Fruit fly (Drosophila melanogaster): ENCODE data around the gene CG46280.

Gene CG46280

dm6 chr3R:13078263-13078662, 47.8 kb upstream of the CG46280 start (continued):
- no peak for TF ChIP-seq fd3F (GFP tag; optimal IDR thresholded peaks at IDR 0.05)
- TF ChIP-seq gsb-n (tag; optimal IDR thresholded peaks at IDR 0.05): peak; percentile 24
- TF ChIP-seq lov (optimal IDR thresholded peaks at IDR 0.05): no peak
- no peak for TF ChIP-seq lov (GFP tag; IDR thresholded peaks at IDR 0.05)
- peak; percentile 26 for TF ChIP-seq CG13624 (GFP tag; optimal IDR thresholded peaks at IDR 0.05)
- no peak for TF ChIP-seq Hand (GFP tag; optimal IDR thresholded peaks at IDR 0.05)
- TF ChIP-seq pho (GFP tag; optimal IDR thresholded peaks at IDR 0.05): peak; percentile 18
- TF ChIP-seq CG33213 (GFP tag; optimal IDR thresholded peaks at IDR 0.05): peak; percentile 56
- TF ChIP-seq HLH4C (GFP tag; IDR thresholded peaks at IDR 0.05; ENCODE audit: partially characterized antibody): no peak; the same call in 2 of the 3 replicates
- no peak for TF ChIP-seq ara (GFP tag; IDR thresholded peaks at IDR 0.05)
- TF ChIP-seq hbn (GFP tag; IDR thresholded peaks at IDR 0.05; ENCODE audit: partially characterized antibody): no peak
- TF ChIP-seq CG2129 (GFP tag; IDR thresholded peaks at IDR 0.05; ENCODE audit: partially characterized antibody): no peak
- no peak for TF ChIP-seq NK7.1 (GFP tag; optimal IDR thresholded peaks at IDR 0.05)
- peak; percentile 35 for TF ChIP-seq grau (tag; optimal IDR thresholded peaks at IDR 0.05)
- no peak for TF ChIP-seq wek (GFP tag; optimal IDR thresholded peaks at IDR 0.05)
- no peak for TF ChIP-seq CG10654 (GFP tag; optimal IDR thresholded peaks at IDR 0.05)
- peak; percentile 28 for TF ChIP-seq CG8290 (GFP tag; optimal IDR thresholded peaks at IDR 0.05)
- peak in 1 of 2 experiments; percentile 72 for TF ChIP-seq CG8290 (tag; optimal IDR thresholded peaks at IDR 0.05)
- no peak for TF ChIP-seq CG13296 (GFP tag; optimal IDR thresholded peaks at IDR 0.05)
- no peak for TF ChIP-seq gsb (GFP tag; IDR thresholded peaks at IDR 0.05)
- TF ChIP-seq CG10543 (GFP tag; optimal IDR thresholded peaks at IDR 0.05): no peak
- TF ChIP-seq ttk (GFP tag; IDR thresholded peaks at IDR 0.05): no peak
- peak; percentile 67 for TF ChIP-seq CG32532 (GFP tag; IDR thresholded peaks at IDR 0.05)
- no peak for TF ChIP-seq HLH3B (GFP tag; IDR thresholded peaks at IDR 0.05)
- TF ChIP-seq disco-r (GFP tag; optimal IDR thresholded peaks at IDR 0.05): no peak
- peak; percentile 80 for TF ChIP-seq amos (GFP tag; IDR thresholded peaks at IDR 0.05; ENCODE audit: partially characterized antibody)
- no peak for TF ChIP-seq Doc2 (GFP tag; IDR thresholded peaks at IDR 0.05)
- peak; percentile 4 for TF ChIP-seq CG10209 (GFP tag; optimal IDR thresholded peaks at IDR 0.05)
- TF ChIP-seq CG1233 (GFP tag; optimal IDR thresholded peaks at IDR 0.05): no peak
- TF ChIP-seq maf-S (GFP tag; optimal IDR thresholded peaks at IDR 0.05): no peak
- no peak for TF ChIP-seq CG4282 (GFP tag; optimal IDR thresholded peaks at IDR 0.05)
- TF ChIP-seq CG2116 (GFP tag; optimal IDR thresholded peaks at IDR 0.05): peak; percentile 7
- TF ChIP-seq fd96Cb (tag; optimal IDR thresholded peaks at IDR 0.05): no peak
- TF ChIP-seq CG14860 (GFP tag; IDR thresholded peaks at IDR 0.05; ENCODE audit: partially characterized antibody): no peak
- no peak for TF ChIP-seq sim (GFP tag; IDR thresholded peaks at IDR 0.05)
- TF ChIP-seq Hey (tag; optimal IDR thresholded peaks at IDR 0.05): no peak
- no peak for TF ChIP-seq Optix (GFP tag; IDR thresholded peaks at IDR 0.05)
- no peak for TF ChIP-seq Aef1 (GFP tag; IDR thresholded peaks at IDR 0.05)
- TF ChIP-seq CG17829 (tag; optimal IDR thresholded peaks at IDR 0.05): peak; percentile 59
- TF ChIP-seq CG31224 (GFP tag; IDR thresholded peaks at IDR 0.05): no peak
- TF ChIP-seq Atf6 (GFP tag; IDR thresholded peaks at IDR 0.05): no peak
- no peak for TF ChIP-seq Rx (GFP tag; IDR thresholded peaks at IDR 0.05)
- TF ChIP-seq CG17328 (GFP tag; IDR thresholded peaks at IDR 0.05): no peak
- TF ChIP-seq Ets97D (GFP tag; optimal IDR thresholded peaks at IDR 0.05): peak; percentile 36
- TF ChIP-seq croc (GFP tag; conservative IDR thresholded peaks at IDR 0.05): no peak
- TF ChIP-seq E2f1 (GFP tag; IDR thresholded peaks at IDR 0.05): no peak
- no peak for TF ChIP-seq lab (GFP tag; optimal IDR thresholded peaks at IDR 0.05)
- no peak for TF ChIP-seq Asciz (GFP tag; optimal IDR thresholded peaks at IDR 0.05)
- TF ChIP-seq danr (GFP tag; IDR thresholded peaks at IDR 0.05): no peak
- TF ChIP-seq CG15011 (GFP tag; optimal IDR thresholded peaks at IDR 0.05): no peak
- TF ChIP-seq chm (GFP tag; IDR thresholded peaks at IDR 0.05): no peak
- no peak for TF ChIP-seq D19A (tag; optimal IDR thresholded peaks at IDR 0.05)
- no peak for TF ChIP-seq jing (GFP tag; optimal IDR thresholded peaks at IDR 0.05)

All from whole organism, embryonic.